Fruit fly (Drosophila melanogaster) whole organism, embryonic: ENCODE results near the gene CaBP1.

ENCODE experiments used
- Adf1 ChIP-seq: fragments of 200-800 bp; sonication (Bioruptor generic); IDR thresholded peaks from 2 replicates; pipeline ENCODE4 v1.3.6; 2022; ENCODE audit warnings: missing biosample characterization, missing genetic modification characterization
- Atf-2 ChIP-seq: fragments of 200-800 bp; sonication (Bioruptor generic); optimal IDR thresholded peaks from 2 replicates; lab custom pipeline; 2016; ENCODE audit warnings: missing biosample characterization, missing genetic modification characterization
- CG10147 ChIP-seq: fragments of 200-800 bp; sonication (Bioruptor generic); optimal IDR thresholded peaks from 2 replicates; lab custom pipeline; 2019; ENCODE audit warnings: missing biosample characterization, mild to moderate bottlenecking, missing genetic modification characterization, moderate library complexity
- CG10462 ChIP-seq: fragments of 200-800 bp; sonication (Bioruptor generic); optimal IDR thresholded peaks from 2 replicates; lab custom pipeline; 2016; ENCODE audit warnings: missing biosample characterization, missing genetic modification characterization
- CG11085 ChIP-seq: fragments of 200-800 bp; sonication (Bioruptor generic); IDR thresholded peaks from 2 replicates; pipeline ENCODE4 v1.3.6; 2022; ENCODE audit warnings: missing biosample characterization, missing genetic modification characterization
- CG12744 ChIP-seq: fragments of 200-800 bp; sonication (Bioruptor generic); optimal IDR thresholded peaks from 2 replicates; lab custom pipeline; 2016; ENCODE audit warnings: missing biosample characterization, missing genetic modification characterization
- CG13624 ChIP-seq: fragments of 200-800 bp; sonication (Bioruptor generic); optimal IDR thresholded peaks from 2 replicates; lab custom pipeline; 2016; ENCODE audit warnings: missing biosample characterization, missing genetic modification characterization
- CG15073 ChIP-seq: fragments of 200-800 bp; sonication (Bioruptor generic); optimal IDR thresholded peaks from 2 replicates; lab custom pipeline; 2016; ENCODE audit warnings: missing biosample characterization, missing genetic modification characterization
- CG1529 ChIP-seq: fragments of 200-800 bp; sonication (Bioruptor generic); optimal IDR thresholded peaks from 3 replicates; lab custom pipeline; 2018; ENCODE audit warnings: missing biosample characterization, missing genetic modification characterization
- CG16813 ChIP-seq: fragments of 200-800 bp; sonication (Bioruptor generic); IDR thresholded peaks from 3 replicates; pipeline ENCODE4 v1.3.6; 2022; ENCODE audit warnings: missing biosample characterization, missing genetic modification characterization; ENCODE audit not compliant: partially characterized antibody
- CG17328 ChIP-seq: fragments of 200-800 bp; sonication (Bioruptor generic); IDR thresholded peaks from 2 replicates; pipeline ENCODE4 v1.3.6; 2022; ENCODE audit warnings: missing biosample characterization, missing genetic modification characterization
- CG30020 ChIP-seq: fragments of 200-800 bp; optimal IDR thresholded peaks from 2 replicates; lab custom pipeline; 2019; ENCODE audit warnings: missing biosample characterization, mild to moderate bottlenecking, missing genetic modification characterization, moderate library complexity
- CG31441 ChIP-seq: fragments of 200-800 bp; sonication (Bioruptor generic); IDR thresholded peaks from 2 replicates; pipeline ENCODE4 v1.3.6; 2022; ENCODE audit warnings: missing biosample characterization, missing genetic modification characterization
- CG5180 ChIP-seq: fragments of 200-800 bp; sonication (Bioruptor generic); optimal IDR thresholded peaks from 3 replicates; lab custom pipeline; 2017; ENCODE audit warnings: missing biosample characterization, missing genetic modification characterization, mild to moderate bottlenecking, moderate library complexity, missing genetic modification reagents
- CG6683 ChIP-seq: fragments of 200-800 bp; sonication (Bioruptor generic); optimal IDR thresholded peaks from 2 replicates; lab custom pipeline; 2017; ENCODE audit warnings: missing biosample characterization, mild to moderate bottlenecking, missing genetic modification characterization, missing genetic modification reagents
- CG6689 ChIP-seq: fragments of 200-800 bp; sonication (Bioruptor generic); IDR thresholded peaks from 2 replicates; pipeline ENCODE4 v1.3.6; 2022; ENCODE audit warnings: missing biosample characterization, missing genetic modification characterization
- CG8388 ChIP-seq: fragments of 200-800 bp; sonication (Bioruptor generic); optimal IDR thresholded peaks from 2 replicates; lab custom pipeline; 2019; ENCODE audit warnings: missing biosample characterization, mild to moderate bottlenecking, missing genetic modification characterization, moderate library complexity
- CG9727 ChIP-seq: fragments of 200-800 bp; sonication (Bioruptor generic); optimal IDR thresholded peaks from 3 replicates; lab custom pipeline; 2017; ENCODE audit warnings: missing biosample characterization, mild to moderate bottlenecking, missing genetic modification characterization
- CG9797 ChIP-seq: fragments of 200-800 bp; sonication (Bioruptor generic); optimal IDR thresholded peaks from 3 replicates; lab custom pipeline; 2018; ENCODE audit warnings: missing biosample characterization, mild to moderate bottlenecking, missing genetic modification characterization
- CHES-1-like ChIP-seq: fragments of 200-800 bp; sonication (Bioruptor generic); optimal IDR thresholded peaks from 2 replicates; lab custom pipeline; 2016; ENCODE audit warnings: missing biosample characterization, missing genetic modification characterization
- Dad ChIP-seq: fragments of 200-800 bp; sonication (Bioruptor generic); optimal IDR thresholded peaks from 3 replicates; lab custom pipeline; 2016; ENCODE audit warnings: missing biosample characterization, missing genetic modification characterization
- Dip2 ChIP-seq: fragments of 200-800 bp; sonication (Bioruptor generic); IDR thresholded peaks from 2 replicates; pipeline ENCODE4 v1.3.6; 2022; ENCODE audit warnings: missing biosample characterization, missing genetic modification characterization
- Dll ChIP-seq: fragments of 200-800 bp; sonication (Bioruptor generic); IDR thresholded peaks from 4 replicates; pipeline ENCODE4 v1.3.6; 2022; ENCODE audit warnings: missing biosample characterization, missing genetic modification characterization; ENCODE audit not compliant: partially characterized antibody
- Hsf ChIP-seq: fragments of 200-800 bp; sonication (Bioruptor generic); optimal IDR thresholded peaks from 3 replicates; lab custom pipeline; 2016; ENCODE audit warnings: missing biosample characterization, missing genetic modification characterization
- MTF-1 ChIP-seq: fragments of 200-800 bp; sonication (Bioruptor generic); optimal IDR thresholded peaks from 2 replicates; lab custom pipeline; 2018; ENCODE audit warnings: missing biosample characterization, mild to moderate bottlenecking, missing genetic modification characterization, borderline replicate concordance
- Med ChIP-seq: fragments of 200-800 bp; sonication (Bioruptor generic); peaks from one replicate; lab custom pipeline; 2016; ENCODE audit warnings: missing biosample characterization, missing genetic modification characterization, mild to moderate bottlenecking, inconsistent platforms, moderate library complexity
- Usf ChIP-seq: fragments of 200-800 bp; sonication (Bioruptor generic); optimal IDR thresholded peaks from 2 replicates; lab custom pipeline; 2017; ENCODE audit warnings: missing genotype, missing biosample characterization, missing genetic modification characterization
- Xrp1 ChIP-seq: fragments of 200-800 bp; sonication (Bioruptor generic); IDR thresholded peaks from 2 replicates; pipeline ENCODE4 v1.3.6; 2022; ENCODE audit warnings: missing biosample characterization, missing genetic modification characterization
- cg ChIP-seq: fragments of 200-800 bp; sonication (Bioruptor generic); optimal IDR thresholded peaks from 3 replicates; lab custom pipeline; 2019; ENCODE audit warnings: missing biosample characterization, mild to moderate bottlenecking, missing genetic modification characterization, moderate library complexity
- chif ChIP-seq, 2 experiments: fragments of 200-800 bp; sonication (Bioruptor generic); optimal IDR thresholded peaks; 3 replicates each; lab custom pipeline; 2016; ENCODE audit warnings: missing biosample characterization in 2 of 2, missing genetic modification characterization in 2 of 2
- da ChIP-seq: fragments of 200-800 bp; sonication (Bioruptor generic); optimal IDR thresholded peaks from 2 replicates; lab custom pipeline; 2016; ENCODE audit warnings: missing biosample characterization, missing genetic modification characterization
- dmrt11E ChIP-seq: fragments of 200-800 bp; sonication (Bioruptor generic); optimal IDR thresholded peaks from 3 replicates; lab custom pipeline; 2018; ENCODE audit warnings: missing biosample characterization, mild to moderate bottlenecking, missing genetic modification characterization, moderate library complexity
- ewg ChIP-seq: fragments of 200-800 bp; sonication (Bioruptor generic); optimal IDR thresholded peaks from 3 replicates; lab custom pipeline; 2017; ENCODE audit warnings: mild to moderate bottlenecking, missing biosample characterization, missing genetic modification reagents, missing genetic modification characterization
- fd3F ChIP-seq: fragments of 200-800 bp; sonication (Bioruptor generic); optimal IDR thresholded peaks from 2 replicates; lab custom pipeline; 2018; ENCODE audit warnings: missing biosample characterization, mild to moderate bottlenecking, missing genetic modification characterization, moderate library complexity
- fu2 ChIP-seq: fragments of 200-800 bp; sonication (Bioruptor generic); optimal IDR thresholded peaks from 2 replicates; lab custom pipeline; 2016; ENCODE audit warnings: missing biosample characterization, missing genetic modification characterization
- insv ChIP-seq, 2 experiments: fragments of 200-800 bp; sonication (Bioruptor generic); optimal IDR thresholded peaks; 3 replicates each; lab custom pipeline; 2016 to 2018; ENCODE audit warnings: missing biosample characterization in 2 of 2, missing genetic modification characterization in 2 of 2
- knrl ChIP-seq: fragments of 200-800 bp; sonication (Bioruptor generic); IDR thresholded peaks from 3 replicates; pipeline ENCODE4 v1.3.6; 2022; ENCODE audit warnings: missing biosample characterization, missing genetic modification characterization; ENCODE audit not compliant: partially characterized antibody
- mld ChIP-seq: fragments of 200-800 bp; sonication (Bioruptor generic); IDR thresholded peaks from 3 replicates; pipeline ENCODE4 v1.3.6; 2022; ENCODE audit warnings: missing biosample characterization, missing genetic modification characterization; ENCODE audit not compliant: partially characterized antibody
- pan ChIP-seq, 4 experiments: fragments of >200 bp in 3 of 4; fragments of 200-800 bp in 1 of 4; sonication (Bioruptor generic) in 1 of 4; optimal IDR thresholded peaks in 3 of 4; IDR thresholded peaks in 1 of 4; 2 replicates each; pipeline versions ENCODE4 v1.3.6 to Lab custom; 2017 to 2022; ENCODE audit warnings: missing biosample characterization in 2 of 4, missing genetic modification characterization in 2 of 4, mixed read lengths in 1 of 4
- pb ChIP-seq: fragments of 200-800 bp; sonication (Bioruptor generic); optimal IDR thresholded peaks from 3 replicates; lab custom pipeline; 2016; ENCODE audit warnings: missing biosample characterization, missing genetic modification characterization
- sc ChIP-seq, 3 experiments: fragments of >200 bp in 2 of 3; fragments of 200-800 bp in 1 of 3; sonication (Bioruptor generic) in 1 of 3; optimal IDR thresholded peaks; 2 replicates in 2 of 3; 3 replicates in 1 of 3; lab custom pipeline; 2017; ENCODE audit warnings: mild to moderate bottlenecking in 1 of 3, missing biosample characterization in 1 of 3, missing genetic modification characterization in 1 of 3, missing genetic modification reagents in 1 of 3
- sim ChIP-seq: fragments of 200-800 bp; sonication (Bioruptor generic); IDR thresholded peaks from 2 replicates; pipeline ENCODE4 v1.3.6; 2022; ENCODE audit warnings: missing biosample characterization, missing genetic modification characterization
- stwl ChIP-seq: fragments of 200-800 bp; sonication (Bioruptor generic); optimal IDR thresholded peaks from 3 replicates; lab custom pipeline; 2018; ENCODE audit warnings: missing biosample characterization, mild to moderate bottlenecking, missing genetic modification characterization, moderate library complexity
- tll ChIP-seq, 2 experiments: fragments of 200-800 bp in 1 of 2; fragments of >200 bp in 1 of 2; sonication (Bioruptor generic) in 1 of 2; optimal IDR thresholded peaks; 2 replicates each; lab custom pipeline; 2017 to 2019; ENCODE audit warnings: missing biosample characterization in 2 of 2, missing genetic modification characterization in 2 of 2, mild to moderate bottlenecking in 1 of 2, moderate library complexity in 1 of 2
- wdn ChIP-seq: fragments of 200-800 bp; sonication (Bioruptor generic); IDR thresholded peaks from 2 replicates; pipeline ENCODE4 v1.3.6; 2022; ENCODE audit warnings: missing biosample characterization, missing genetic modification characterization
- wor ChIP-seq: fragments of 200-800 bp; sonication (Bioruptor generic); IDR thresholded peaks from 2 replicates; pipeline ENCODE4 v1.3.6; 2022; ENCODE audit warnings: missing biosample characterization, missing genetic modification characterization

Gene CaBP1

DNA sequence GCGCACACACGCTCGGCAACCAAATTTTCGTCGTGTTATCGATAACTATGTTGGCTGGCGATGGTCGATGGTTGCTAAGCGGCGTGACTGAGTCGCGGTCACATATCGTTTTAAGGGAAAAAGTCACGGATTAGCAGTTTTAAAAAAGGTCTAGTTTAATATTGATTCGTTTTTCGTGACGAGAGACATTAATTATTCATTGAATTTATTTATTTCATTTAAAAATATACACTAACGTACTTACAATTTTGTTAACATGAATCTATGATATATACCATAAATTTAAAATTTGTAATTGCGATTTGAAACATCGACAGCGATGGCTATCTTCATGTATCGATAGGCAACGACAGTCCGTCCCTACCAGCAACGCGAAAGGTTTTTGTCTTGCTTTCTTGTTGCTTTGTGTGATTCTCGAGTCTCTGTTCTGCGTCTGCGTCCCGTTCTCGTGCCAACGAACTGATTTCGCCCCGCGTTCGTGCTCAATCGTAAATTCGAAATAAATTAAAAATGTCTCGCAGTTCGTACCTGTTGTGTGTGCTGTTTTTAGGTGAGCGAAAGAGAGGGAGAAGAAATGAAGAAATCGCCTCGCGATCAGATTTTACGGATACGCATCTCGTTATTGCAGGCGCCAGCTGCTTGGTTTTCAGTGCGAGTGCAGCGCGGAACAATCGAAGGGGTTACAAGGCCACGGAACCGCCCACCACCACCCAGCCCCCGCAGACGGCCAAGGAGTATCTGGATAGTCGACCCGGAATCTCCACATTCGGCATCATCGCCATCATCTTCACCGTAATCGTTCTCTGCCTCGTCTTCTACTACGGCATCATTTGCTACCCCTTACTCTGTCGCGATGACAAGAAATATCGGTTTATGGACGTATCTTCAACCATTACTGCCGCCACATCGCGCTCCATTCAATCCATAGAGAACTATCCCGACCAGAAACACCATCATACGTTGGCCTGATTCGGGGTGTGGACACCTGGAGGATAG, 3.7 kb downstream of the CaBP1 start, which contains the start of the genes Hyls1, chif and CG4455 (continued):
- TF ChIP-seq ewg (GFP tag; lab: Kevin White, UChicago): peak; percentile 53
- peak; percentile 66 for TF ChIP-seq CG9727 (GFP tag; lab: Kevin White, UChicago)
- TF ChIP-seq Adf1 (GFP tag; lab: Robert Waterston, UW): no peak
- TF ChIP-seq Hsf (GFP tag; lab: Kevin White, UChicago): no peak
- TF ChIP-seq CG9797 (GFP tag; lab: Kevin White, UChicago): peak; percentile 41
- TF ChIP-seq tll (GFP tag; optimal IDR thresholded peaks at IDR 0.05; lab: Kevin White, UChicago): peak in 1 of 2 experiments; percentile 9
- TF ChIP-seq Dll (GFP tag; lab: Robert Waterston, UW): peak; percentile 95
- TF ChIP-seq wdn (GFP tag; lab: Robert Waterston, UW): no peak
- TF ChIP-seq mld: peak; percentile 79; the same call in 2 of the 3 replicates
- TF ChIP-seq CG10462 (GFP tag; lab: Kevin White, UChicago): no peak
- no peak for TF ChIP-seq pan (optimal IDR thresholded peaks at IDR 0.05; lab: Kevin White, UChicago)
- TF ChIP-seq pan (GFP tag; optimal IDR thresholded peaks at IDR 0.05 in 1 of 2, IDR thresholded peaks at IDR 0.05 in 1 of 2): peak in 1 of 2 experiments; percentile 41
- peak; percentile 79 for TF ChIP-seq CG30020
- no peak for TF ChIP-seq CG15073
- TF ChIP-seq sc (optimal IDR thresholded peaks at IDR 0.05; lab: Kevin White, UChicago): no peak
- no peak for TF ChIP-seq sc (GFP tag; optimal IDR thresholded peaks at IDR 0.05; lab: Kevin White, UChicago)
- no peak for TF ChIP-seq Dad (GFP tag; lab: Kevin White, UChicago)
- TF ChIP-seq chif (GFP tag; optimal IDR thresholded peaks at IDR 0.05; lab: Kevin White, UChicago): peak; percentile 4 to 26
- no peak for TF ChIP-seq cg
- no peak for TF ChIP-seq CHES-1-like (GFP tag; lab: Kevin White, UChicago)
- TF ChIP-seq stwl (tag; lab: Kevin White, UChicago): peak; percentile 71
- TF ChIP-seq knrl (GFP tag; lab: Robert Waterston, UW): peak; percentile 95
- TF ChIP-seq CG5180: peak; percentile 25
- TF ChIP-seq CG13624: peak; percentile 33
- peak; percentile 94 for TF ChIP-seq CG16813 (GFP tag; lab: Robert Waterston, UW)
- TF ChIP-seq fd3F (GFP tag; lab: Kevin White, UChicago): no peak
- no peak for TF ChIP-seq MTF-1 (GFP tag; lab: Kevin White, UChicago)
- no peak for TF ChIP-seq CG8388 (GFP tag; lab: Kevin White, UChicago)
- TF ChIP-seq Atf-2 (GFP tag; lab: Kevin White, UChicago): no peak
- TF ChIP-seq CG31441 (GFP tag; lab: Robert Waterston, UW): peak; percentile 93
- no peak for TF ChIP-seq CG6689
- no peak for TF ChIP-seq CG12744 (GFP tag; lab: Kevin White, UChicago)
- no peak for TF ChIP-seq pb (GFP tag; lab: Kevin White, UChicago)
- no peak for TF ChIP-seq CG17328
- TF ChIP-seq Usf (GFP tag; lab: Kevin White, UChicago): no peak
- peak; percentile 41 for TF ChIP-seq CG10147 (GFP tag; lab: Kevin White, UChicago)
- TF ChIP-seq sim (GFP tag; lab: Robert Waterston, UW): no peak
- TF ChIP-seq fu2 (GFP tag; lab: Kevin White, UChicago): no peak
- TF ChIP-seq wor: no peak
- no peak; the same call in 1 of the 2 replicates for TF ChIP-seq Xrp1 (GFP tag; lab: Robert Waterston, UW)
- TF ChIP-seq CG1529 (GFP tag; lab: Kevin White, UChicago): peak; percentile 29
- TF ChIP-seq CG6683 (GFP tag; lab: Kevin White, UChicago): no peak
- TF ChIP-seq CG11085 (GFP tag; lab: Robert Waterston, UW): no peak
- TF ChIP-seq dmrt11E (tag; lab: Kevin White, UChicago): peak; percentile 43
- no peak for TF ChIP-seq da (GFP tag; lab: Kevin White, UChicago)
- TF ChIP-seq Dip2: no peak
- peak; percentile 67 for TF ChIP-seq Med (GFP tag; lab: Kevin White, UChicago)
- no peak for TF ChIP-seq insv (GFP tag; optimal IDR thresholded peaks at IDR 0.05; lab: Kevin White, UChicago)
